Fruit fly (Drosophila melanogaster) whole organism, embryonic: Measurements from ENCODE around the gene CG10226.

ENCODE experiments used
- Abd-B ChIP-seq: fragments of 200-800 bp; sonication (Bioruptor generic); optimal IDR thresholded peaks from 2 replicates; lab custom pipeline; 2018; ENCODE audit warnings: missing biosample characterization, mild to moderate bottlenecking, missing genetic modification characterization, moderate library complexity
- Bgb ChIP-seq: fragments of 200-800 bp; sonication (Bioruptor generic); IDR thresholded peaks from 2 replicates; pipeline ENCODE4 v1.3.6; 2022; ENCODE audit warnings: missing biosample characterization, missing genetic modification characterization; ENCODE audit not compliant: partially characterized antibody
- CG10565 ChIP-seq: fragments of 200-800 bp; sonication (Bioruptor generic); optimal IDR thresholded peaks from 3 replicates; lab custom pipeline; 2016; ENCODE audit warnings: missing biosample characterization, mild to moderate bottlenecking, missing genetic modification characterization
- CG11504 ChIP-seq: fragments of 200-800 bp; sonication (Bioruptor generic); optimal IDR thresholded peaks from 3 replicates; lab custom pipeline; 2019; ENCODE audit warnings: missing biosample characterization, mild to moderate bottlenecking, missing genetic modification characterization, moderate library complexity
- CG13296 ChIP-seq: fragments of 200-800 bp; sonication (Bioruptor generic); optimal IDR thresholded peaks from 3 replicates; lab custom pipeline; 2018; ENCODE audit warnings: missing biosample characterization, mild to moderate bottlenecking, missing genetic modification characterization
- CG13775 ChIP-seq: fragments of 200-800 bp; sonication (Bioruptor generic); optimal IDR thresholded peaks from 3 replicates; lab custom pipeline; 2017; ENCODE audit warnings: missing biosample characterization, mild to moderate bottlenecking, missing genetic modification characterization
- CG15696 ChIP-seq: fragments of 200-800 bp; sonication (Bioruptor generic); optimal IDR thresholded peaks from 2 replicates; lab custom pipeline; 2019; ENCODE audit warnings: missing biosample characterization, mild to moderate bottlenecking, missing genetic modification characterization, moderate library complexity
- CG17328 ChIP-seq: fragments of 200-800 bp; sonication (Bioruptor generic); IDR thresholded peaks from 2 replicates; pipeline ENCODE4 v1.3.6; 2022; ENCODE audit warnings: missing biosample characterization, missing genetic modification characterization
- CG17361 ChIP-seq: fragments of 200-800 bp; sonication (Bioruptor generic); IDR thresholded peaks from 3 replicates; pipeline ENCODE4 v1.3.6; 2022; ENCODE audit warnings: missing biosample characterization, missing genetic modification characterization
- CG18262 ChIP-seq: fragments of 200-800 bp; optimal IDR thresholded peaks from 3 replicates; lab custom pipeline; 2019; ENCODE audit warnings: missing biosample characterization, mild to moderate bottlenecking, missing genetic modification characterization, moderate library complexity
- CG2199 ChIP-seq: fragments of 200-800 bp; sonication (Bioruptor generic); IDR thresholded peaks from 3 replicates; pipeline ENCODE4 v1.3.6; 2022; ENCODE audit warnings: missing biosample characterization, missing genetic modification characterization
- CG34422 ChIP-seq: fragments of 200-800 bp; sonication (Bioruptor generic); IDR thresholded peaks from 3 replicates; pipeline ENCODE4 v1.3.6; 2022; ENCODE audit warnings: missing biosample characterization, missing genetic modification characterization
- CG4854 ChIP-seq: fragments of 200-800 bp; sonication (Bioruptor generic); optimal IDR thresholded peaks from 2 replicates; lab custom pipeline; 2016; ENCODE audit warnings: missing biosample characterization, missing genetic modification characterization, inconsistent platforms
- CG6175 ChIP-seq: fragments of 200-800 bp; sonication (Bioruptor generic); IDR thresholded peaks from 3 replicates; pipeline ENCODE4 v1.3.6; 2022; ENCODE audit warnings: missing biosample characterization, missing genetic modification characterization
- CG6254 ChIP-seq: fragments of 200-800 bp; sonication (Bioruptor generic); optimal IDR thresholded peaks from 3 replicates; lab custom pipeline; 2017; ENCODE audit warnings: mild to moderate bottlenecking, missing biosample characterization, missing genetic modification reagents, missing genetic modification characterization
- Chrac-16 ChIP-seq: fragments of 200-800 bp; sonication (Bioruptor generic); optimal IDR thresholded peaks from 3 replicates; lab custom pipeline; 2016; ENCODE audit warnings: missing biosample characterization, missing genetic modification characterization
- D19A ChIP-seq: fragments of 200-800 bp; optimal IDR thresholded peaks from 3 replicates; lab custom pipeline; 2019; ENCODE audit warnings: missing biosample characterization, mild to moderate bottlenecking, missing genetic modification characterization, moderate library complexity
- Dll ChIP-seq: fragments of 200-800 bp; sonication (Bioruptor generic); IDR thresholded peaks from 4 replicates; pipeline ENCODE4 v1.3.6; 2022; ENCODE audit warnings: missing biosample characterization, missing genetic modification characterization; ENCODE audit not compliant: partially characterized antibody
- Ets65A ChIP-seq: fragments of 200-800 bp; sonication (Bioruptor generic); peaks from one replicate; lab custom pipeline; 2016; ENCODE audit warnings: missing biosample characterization, missing genetic modification characterization
- HLH3B ChIP-seq: fragments of 200-800 bp; sonication (Bioruptor generic); IDR thresholded peaks from 2 replicates; pipeline ENCODE4 v1.3.6; 2022; ENCODE audit warnings: missing biosample characterization, missing genetic modification characterization
- MTF-1 ChIP-seq: fragments of 200-800 bp; sonication (Bioruptor generic); optimal IDR thresholded peaks from 2 replicates; lab custom pipeline; 2018; ENCODE audit warnings: missing biosample characterization, mild to moderate bottlenecking, missing genetic modification characterization, borderline replicate concordance
- Oaz ChIP-seq: fragments of 200-800 bp; sonication (Bioruptor generic); IDR thresholded peaks from 2 replicates; pipeline ENCODE4 v1.3.6; 2022; ENCODE audit warnings: missing biosample characterization, missing genetic modification characterization
- Oli ChIP-seq: fragments of 200-800 bp; sonication (Bioruptor generic); optimal IDR thresholded peaks from 2 replicates; lab custom pipeline; 2018; ENCODE audit warnings: missing biosample characterization, mild to moderate bottlenecking, missing genetic modification characterization, moderate library complexity
- Ravus ChIP-seq: fragments of 200-800 bp; sonication (Bioruptor generic); IDR thresholded peaks from 2 replicates; pipeline ENCODE4 v1.3.6; 2022; ENCODE audit warnings: missing biosample characterization, missing genetic modification characterization
- Stat92E ChIP-seq, 3 experiments: fragments of >200 bp in 2 of 3; fragments of 200-800 bp in 1 of 3; sonication (Bioruptor generic) in 1 of 3; optimal IDR thresholded peaks; 2 replicates each; lab custom pipeline; 2017 to 2019; ENCODE audit warnings: missing biosample characterization in 3 of 3, missing genetic modification characterization in 3 of 3, mild to moderate bottlenecking in 1 of 3, moderate library complexity in 1 of 3
- ash1 ChIP-seq: fragments of 200-800 bp; sonication (Bioruptor generic); optimal IDR thresholded peaks from 2 replicates; lab custom pipeline; 2018; ENCODE audit warnings: missing biosample characterization, mild to moderate bottlenecking, missing genetic modification characterization
- bsh ChIP-seq, 2 experiments: fragments of 200-800 bp; sonication (Bioruptor generic); optimal IDR thresholded peaks; 2 replicates each; lab custom pipeline; 2017 to 2018; ENCODE audit warnings: mild to moderate bottlenecking in 2 of 2, missing biosample characterization in 2 of 2, missing genetic modification characterization in 2 of 2, moderate library complexity in 1 of 2
- caup ChIP-seq: fragments of 200-800 bp; sonication (Bioruptor generic); optimal IDR thresholded peaks from 3 replicates; lab custom pipeline; 2017; ENCODE audit warnings: missing biosample characterization, mild to moderate bottlenecking, missing genetic modification characterization, moderate library complexity; ENCODE audit not compliant: severe bottlenecking
- croc ChIP-seq: fragments of 200-800 bp; sonication (Bioruptor generic); conservative IDR thresholded peaks from 3 replicates; pipeline ENCODE4 v1.3.6; 2022; ENCODE audit warnings: missing biosample characterization, missing genetic modification characterization
- danr ChIP-seq: fragments of 200-800 bp; sonication (Bioruptor generic); IDR thresholded peaks from 2 replicates; pipeline ENCODE4 v1.3.6; 2022; ENCODE audit warnings: missing biosample characterization, missing genetic modification characterization
- gcm ChIP-seq: fragments of 200-800 bp; sonication (Bioruptor generic); optimal IDR thresholded peaks from 2 replicates; lab custom pipeline; 2019; ENCODE audit warnings: missing biosample characterization, mild to moderate bottlenecking, missing genetic modification characterization, moderate library complexity
- jumu ChIP-seq: fragments of 200-800 bp; sonication (Bioruptor generic); optimal IDR thresholded peaks from 3 replicates; lab custom pipeline; 2016; ENCODE audit warnings: missing biosample characterization, missing genetic modification characterization
- lab ChIP-seq: fragments of 200-800 bp; sonication (Bioruptor generic); optimal IDR thresholded peaks from 3 replicates; lab custom pipeline; 2017; ENCODE audit warnings: missing biosample characterization, missing genetic modification characterization, mild to moderate bottlenecking, moderate library complexity, missing genetic modification reagents
- lbe ChIP-seq: fragments of 200-800 bp; sonication (Bioruptor generic); optimal IDR thresholded peaks from 2 replicates; lab custom pipeline; 2016; ENCODE audit warnings: missing biosample characterization, mild to moderate bottlenecking, missing genetic modification characterization
- lilli ChIP-seq: fragments of 200-800 bp; sonication (Bioruptor generic); optimal IDR thresholded peaks from 3 replicates; lab custom pipeline; 2016; ENCODE audit warnings: missing biosample characterization, missing genetic modification characterization
- lmd ChIP-seq: fragments of 200-800 bp; sonication (Bioruptor generic); IDR thresholded peaks from 2 replicates; pipeline ENCODE4 v1.3.6; 2022; ENCODE audit warnings: missing biosample characterization, missing genetic modification characterization
- maf-S ChIP-seq: fragments of 200-800 bp; sonication (Bioruptor generic); optimal IDR thresholded peaks from 2 replicates; lab custom pipeline; 2016; ENCODE audit warnings: missing biosample characterization, missing genetic modification characterization
- nom ChIP-seq: fragments of 200-800 bp; sonication (Bioruptor generic); optimal IDR thresholded peaks from 2 replicates; lab custom pipeline; 2017; ENCODE audit warnings: missing biosample characterization, missing genetic modification characterization, mild to moderate bottlenecking, moderate library complexity, missing genetic modification reagents
- odd ChIP-seq: fragments of 200-800 bp; sonication (Bioruptor generic); optimal IDR thresholded peaks from 2 replicates; lab custom pipeline; 2017; ENCODE audit warnings: missing biosample characterization, mild to moderate bottlenecking, missing genetic modification characterization
- pan ChIP-seq, 4 experiments: fragments of >200 bp in 3 of 4; fragments of 200-800 bp in 1 of 4; sonication (Bioruptor generic) in 1 of 4; optimal IDR thresholded peaks in 3 of 4; IDR thresholded peaks in 1 of 4; 2 replicates each; pipeline versions ENCODE4 v1.3.6 to Lab custom; 2017 to 2022; ENCODE audit warnings: missing biosample characterization in 2 of 4, missing genetic modification characterization in 2 of 4, mixed read lengths in 1 of 4
- peb ChIP-seq: fragments of 200-800 bp; sonication (Bioruptor generic); IDR thresholded peaks from 2 replicates; pipeline ENCODE4 v1.3.6; 2022; ENCODE audit warnings: missing biosample characterization, missing genetic modification characterization
- ranshi ChIP-seq: fragments of 200-800 bp; sonication (Bioruptor generic); IDR thresholded peaks from 2 replicates; pipeline ENCODE4 v1.3.6; 2022; ENCODE audit warnings: missing biosample characterization, missing genetic modification characterization
- shn ChIP-seq: fragments of 200-800 bp; sonication (Bioruptor generic); optimal IDR thresholded peaks from 3 replicates; lab custom pipeline; 2016; ENCODE audit warnings: missing biosample characterization, missing genetic modification characterization
- stc ChIP-seq: fragments of 200-800 bp; sonication (Bioruptor generic); IDR thresholded peaks from 2 replicates; pipeline ENCODE4 v1.3.6; 2022; ENCODE audit warnings: missing biosample characterization, missing genetic modification characterization
- stwl ChIP-seq: fragments of 200-800 bp; sonication (Bioruptor generic); optimal IDR thresholded peaks from 3 replicates; lab custom pipeline; 2018; ENCODE audit warnings: missing biosample characterization, mild to moderate bottlenecking, missing genetic modification characterization, moderate library complexity
- trh ChIP-seq: fragments of 200-800 bp; sonication (Bioruptor generic); optimal IDR thresholded peaks from 2 replicates; lab custom pipeline; 2016; ENCODE audit warnings: missing biosample characterization, missing genetic modification characterization
- unc-4 ChIP-seq: fragments of 200-800 bp; sonication (Bioruptor generic); IDR thresholded peaks from 2 replicates; pipeline ENCODE4 v1.3.6; 2022; ENCODE audit warnings: missing biosample characterization, missing genetic modification characterization; ENCODE audit not compliant: partially characterized antibody
- vnd ChIP-seq: fragments of 200-800 bp; sonication (Bioruptor generic); IDR thresholded peaks from 3 replicates; pipeline ENCODE4 v1.3.6; 2022; ENCODE audit warnings: missing biosample characterization, missing genetic modification characterization; ENCODE audit not compliant: partially characterized antibody

Gene CG10226

dm6 chr3L:6220187-6220586, 19.7 kb downstream of the CG10226 start, which contains the start of gene CG33946 (continued):
- TF ChIP-seq CG2199 (GFP tag; lab: Robert Waterston, UW) (no peak), caup (GFP tag; lab: Kevin White, UChicago) (no peak), Chrac-16 (GFP tag; lab: Kevin White, UChicago) (peak; percentile 34), CG11504 (tag; lab: Kevin White, UChicago) (peak; percentile 13), CG17361 (0 out of 3 replicates have a peak, but pooled peaks have one; percentile 22), CG15696 (no peak), Oaz (GFP tag; lab: Robert Waterston, UW) (no peak), lilli (GFP tag; lab: Kevin White, UChicago) (peak; percentile 13), HLH3B (0 out of 2 replicates have a peak, but pooled peaks have one; percentile 42), CG34422 (GFP tag; lab: Robert Waterston, UW) (peak; percentile 35; the same call in 1 of the 3 replicates), Ravus (no peak), CG17328 (peak; percentile 37; the same call in 1 of the 2 replicates), CG10565 (GFP tag; lab: Kevin White, UChicago) (no peak), Stat92E (GFP tag; optimal IDR thresholded peaks at IDR 0.05; lab: Kevin White, UChicago) (no peak), jumu (GFP tag; lab: Kevin White, UChicago) (no peak), lmd (GFP tag; lab: Robert Waterston, UW) (peak; percentile 61), danr (0 out of 2 replicates have a peak, but pooled peaks have one; percentile 15), CG13775 (GFP tag; lab: Kevin White, UChicago) (peak; percentile 33), CG18262 (tag; lab: Kevin White, UChicago) (peak; percentile 10), CG6175 (GFP tag; lab: Robert Waterston, UW) (no peak), gcm (GFP tag; lab: Kevin White, UChicago) (no peak), D19A (tag; lab: Kevin White, UChicago) (no peak), maf-S (GFP tag; lab: Kevin White, UChicago) (no peak), bsh (GFP tag; optimal IDR thresholded peaks at IDR 0.05; lab: Kevin White, UChicago) (peak in 1 of 2 experiments; percentile 47), ranshi (GFP tag; lab: Robert Waterston, UW) (peak; percentile 64; the same call in 1 of the 2 replicates), croc (GFP tag; lab: Robert Waterston, UW) (no peak), peb (0 out of 2 replicates have a peak, but pooled peaks have one; percentile 8), stc (GFP tag; lab: Robert Waterston, UW) (peak; percentile 61), shn (GFP tag; lab: Kevin White, UChicago) (peak; percentile 25), CG4854 (GFP tag; lab: Kevin White, UChicago) (no peak), Oli (tag; lab: Kevin White, UChicago) (peak; percentile 6), nom (GFP tag; lab: Kevin White, UChicago) (no peak), ash1 (GFP tag; lab: Kevin White, UChicago) (no peak), Abd-B (GFP tag; lab: Kevin White, UChicago) (no peak), Dll (GFP tag; lab: Robert Waterston, UW) (no peak), vnd (GFP tag; lab: Robert Waterston, UW) (0 out of 3 replicates have a peak, but pooled peaks have one; percentile 18), lbe (GFP tag; lab: Kevin White, UChicago) (no peak), trh (GFP tag; lab: Kevin White, UChicago) (peak; percentile 28)

dm6 chr3L:6218517-6219155, 21.2 kb downstream of the CG10226 start:
- TF ChIP-seq stwl (tag; lab: Kevin White, UChicago) (peak; percentile 3), CG13296 (GFP tag; lab: Kevin White, UChicago) (peak; percentile 47), MTF-1 (peak; percentile 31), Ets65A (no peak), CG6254 (GFP tag; lab: Kevin White, UChicago) (peak; percentile 11), Bgb (0 out of 2 replicates have a peak, but pooled peaks have one; percentile 12), unc-4 (GFP tag; lab: Robert Waterston, UW) (peak; percentile 33), odd (GFP tag; lab: Kevin White, UChicago) (peak; percentile 47), pan (optimal IDR thresholded peaks at IDR 0.05; lab: Kevin White, UChicago) (no peak), pan (GFP tag; optimal IDR thresholded peaks at IDR 0.05 in 1 of 2, IDR thresholded peaks at IDR 0.05 in 1 of 2) (no peak), bsh (GFP tag; optimal IDR thresholded peaks at IDR 0.05; lab: Kevin White, UChicago) (peak in 1 of 2 experiments; percentile 56), CG34422 (GFP tag; lab: Robert Waterston, UW) (peak; percentile 95; the same call in 2 of the 3 replicates), lab (GFP tag; lab: Kevin White, UChicago) (peak; percentile 13)
